Worm (Caenorhabditis elegans) whole organism, L4 larva: Measurements from ENCODE around the gene irld-36.
"Not testable (repeated sequence)": the region's sequence is repeated elsewhere in the genome, so short reads cannot be mapped to it uniquely, and the experiment has no call there.

Source experiments
- F49E8.2 ChIP-seq: sonication (generic microtip); optimal IDR thresholded peaks from 2 replicates; lab custom pipeline; 2016; ENCODE audit warnings: missing compliant biosample characterization, mild to moderate bottlenecking, missing genetic modification characterization, borderline replicate concordance
- ZK337.2 ChIP-seq: fragments of 200-800 bp; sonication (Bioruptor generic); IDR thresholded peaks from 2 replicates; pipeline ENCODE4 v1.3.6; 2022; ENCODE audit warnings: missing genetic modification reagents, missing genetic modification characterization, missing compliant biosample characterization
- ZK546.5 ChIP-seq, 2 experiments: sonication (generic microtip); optimal IDR thresholded peaks; 2 replicates each; lab custom pipeline; 2017; ENCODE audit warnings: missing biosample characterization in 2 of 2, missing genetic modification characterization in 2 of 2
- aha-1 ChIP-seq: fragments of 150-350 bp; peaks from one replicate; lab custom pipeline; 2014; ENCODE audit warnings: missing biosample characterization, missing genetic modification characterization
- ama-1 ChIP-seq: fragments of 150-350 bp; optimal IDR thresholded peaks from 2 replicates; lab custom pipeline; 2014; ENCODE audit warnings: inconsistent platforms, mixed read lengths
- cey-2 ChIP-seq: sonication (generic microtip); optimal IDR thresholded peaks from 3 replicates; lab custom pipeline; 2017; ENCODE audit warnings: missing genetic modification characterization, mild to moderate bottlenecking, missing compliant biosample characterization, antibody characterized with exemption, borderline replicate concordance; ENCODE audit not compliant: insufficient read depth
- daf-12 ChIP-seq: fragments of 150-350 bp; optimal IDR thresholded peaks from 2 replicates; lab custom pipeline; 2014; ENCODE audit warnings: missing biosample characterization, missing genetic modification reagents, missing genetic modification characterization
- dmd-6 ChIP-seq: fragments of 200-800 bp; sonication (Bioruptor generic); IDR thresholded peaks from 2 replicates; pipeline ENCODE4 v1.3.6; 2022; ENCODE audit warnings: missing genetic modification reagents, missing genetic modification characterization, missing compliant biosample characterization
- dmd-8 ChIP-seq: fragments of 200-800 bp; sonication (Bioruptor generic); IDR thresholded peaks from 2 replicates; pipeline ENCODE4 v1.3.6; 2022; ENCODE audit warnings: missing genetic modification characterization, missing compliant biosample characterization
- dmd-9 ChIP-seq: fragments of 200-800 bp; sonication (Bioruptor generic); IDR thresholded peaks from 2 replicates; pipeline ENCODE4 v1.3.6; 2022; ENCODE audit warnings: missing genetic modification reagents, missing genetic modification characterization, missing compliant biosample characterization
- fkh-10 ChIP-seq: fragments of 150-350 bp; optimal IDR thresholded peaks from 2 replicates; lab custom pipeline; 2014; ENCODE audit warnings: missing biosample characterization, missing genetic modification reagents, missing genetic modification characterization
- gei-8 ChIP-seq: fragments of 200-800 bp; sonication (Bioruptor generic); optimal IDR thresholded peaks from 2 replicates; lab custom pipeline; 2018; ENCODE audit warnings: mild to moderate bottlenecking, missing genetic modification characterization, missing compliant biosample characterization
- lin-39 ChIP-seq: fragments of 150-350 bp; optimal IDR thresholded peaks from 2 replicates; lab custom pipeline; 2014; ENCODE audit warnings: missing biosample characterization, missing genetic modification reagents, missing genetic modification characterization
- madf-9 ChIP-seq: fragments of 200-800 bp; sonication (Bioruptor generic); conservative IDR thresholded peaks from 2 replicates; pipeline ENCODE4 v1.3.6; 2022; ENCODE audit warnings: missing genetic modification reagents, missing genetic modification characterization, missing compliant biosample characterization
- mdl-1 ChIP-seq, 2 experiments: fragments of 150-350 bp in 1 of 2; sonication (generic microtip) in 1 of 2; optimal IDR thresholded peaks; 2 replicates each; lab custom pipeline; 2014 to 2017; ENCODE audit warnings: missing biosample characterization in 2 of 2, missing genetic modification characterization in 2 of 2
- mep-1 ChIP-seq: fragments of 150-350 bp; sonication (generic microtip); optimal IDR thresholded peaks from 3 replicates; lab custom pipeline; 2014; ENCODE audit warnings: missing biosample characterization, missing genetic modification characterization
- nhr-102 ChIP-seq: sonication (generic microtip); optimal IDR thresholded peaks from 2 replicates; lab custom pipeline; 2016; ENCODE audit warnings: mild to moderate bottlenecking, missing genetic modification characterization, moderate library complexity, missing compliant biosample characterization
- nhr-25 ChIP-seq: sonication (generic microtip); optimal IDR thresholded peaks from 2 replicates; lab custom pipeline; 2017; ENCODE audit warnings: missing genetic modification characterization, mild to moderate bottlenecking, missing compliant biosample characterization, antibody characterized with exemption, moderate library complexity, borderline replicate concordance; ENCODE audit not compliant: insufficient read depth
- nhr-28 ChIP-seq: fragments of 150-350 bp; optimal IDR thresholded peaks from 2 replicates; lab custom pipeline; 2014; ENCODE audit warnings: missing biosample characterization, missing genetic modification characterization
- nhr-77 ChIP-seq: fragments of 150-350 bp; optimal IDR thresholded peaks from 2 replicates; lab custom pipeline; 2014; ENCODE audit warnings: missing biosample characterization, missing genetic modification characterization
- pha-4 ChIP-seq, 2 experiments: fragments of 150-350 bp in 1 of 2; fragments of 200-800 bp in 1 of 2; sonication (Bioruptor generic) in 1 of 2; IDR thresholded peaks in 1 of 2; optimal IDR thresholded peaks in 1 of 2; 2 replicates each; pipeline versions ENCODE4 v1.3.6 to Lab custom; 2014 to 2022; ENCODE audit warnings: missing genetic modification characterization in 2 of 2, missing genetic modification reagents in 2 of 2, missing biosample characterization in 1 of 2, missing compliant biosample characterization in 1 of 2
- php-3 ChIP-seq: fragments of 200-800 bp; sonication (Bioruptor generic); IDR thresholded peaks from 2 replicates; pipeline ENCODE4 v1.3.6; 2022; ENCODE audit warnings: missing genetic modification reagents, missing genetic modification characterization, missing compliant biosample characterization
- pqm-1 ChIP-seq: sonication (generic microtip); optimal IDR thresholded peaks from 2 replicates; lab custom pipeline; 2017; ENCODE audit warnings: missing biosample characterization, missing genetic modification characterization
- sdz-12 ChIP-seq: fragments of 200-800 bp; sonication (Bioruptor generic); optimal IDR thresholded peaks from 2 replicates; lab custom pipeline; 2018; ENCODE audit warnings: mild to moderate bottlenecking, missing genetic modification characterization, missing compliant biosample characterization
- set-16 ChIP-seq: fragments of 200-800 bp; sonication (Bioruptor generic); IDR thresholded peaks from 2 replicates; pipeline ENCODE4 v1.3.6; 2022; ENCODE audit warnings: missing genetic modification reagents, missing genetic modification characterization, missing compliant biosample characterization
- skn-1 ChIP-seq: fragments of 150-350 bp; optimal IDR thresholded peaks from 2 replicates; lab custom pipeline; 2014; ENCODE audit warnings: missing biosample characterization, missing genetic modification characterization
- snpc-1.2 ChIP-seq: fragments of 200-800 bp; sonication (Bioruptor generic); IDR thresholded peaks from 2 replicates; pipeline ENCODE4 v1.3.6; 2022; ENCODE audit warnings: missing genetic modification reagents, missing genetic modification characterization, missing compliant biosample characterization
- snpc-4 ChIP-seq: fragments of 150-350 bp; optimal IDR thresholded peaks from 2 replicates; lab custom pipeline; 2014; ENCODE audit warnings: missing biosample characterization, missing genetic modification characterization
- ztf-7 ChIP-seq: fragments of 150-350 bp; optimal IDR thresholded peaks from 2 replicates; lab custom pipeline; 2014; ENCODE audit warnings: missing biosample characterization, missing genetic modification characterization

The irld-36 gene

DNA sequence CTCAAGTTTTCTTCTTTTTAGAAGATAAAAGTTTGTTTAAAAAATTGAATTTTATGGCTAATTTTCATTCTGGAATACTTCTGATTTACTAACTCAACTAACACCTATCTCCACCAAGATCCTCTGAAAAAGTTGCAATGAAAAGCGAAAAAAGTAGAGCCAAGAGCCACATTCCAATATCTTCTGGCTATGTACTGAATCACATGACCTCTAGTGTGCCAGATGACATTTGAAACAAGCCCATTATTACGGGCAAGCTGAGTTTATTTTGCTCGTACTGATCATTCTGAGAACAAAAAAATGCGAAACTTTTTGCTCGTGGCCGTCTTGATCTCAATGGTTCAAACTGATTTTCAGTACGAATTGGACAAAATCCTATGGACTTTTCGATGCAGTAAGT is at the start of gene irld-36:
Gene irld-36 (plus strand): TSS at position 301 of the 400 bp plus-strand sequence.
- no peak for TF ChIP-seq ztf-7 (tag; lab: Kevin White, UChicago)
- TF ChIP-seq set-16 (GFP tag; lab: Robert Waterston, UW) = no peak
- no peak for TF ChIP-seq nhr-25 (tag; lab: Kevin White, UChicago)
- TF ChIP-seq ZK546.5 (tag; optimal IDR thresholded peaks at IDR 0.05; lab: Kevin White, UChicago) = no peak
- TF ChIP-seq nhr-28 (tag; lab: Kevin White, UChicago) = no peak
- no peak for TF ChIP-seq dmd-8
- no peak for TF ChIP-seq ama-1 (lab: Kevin White, UChicago)

DNA sequence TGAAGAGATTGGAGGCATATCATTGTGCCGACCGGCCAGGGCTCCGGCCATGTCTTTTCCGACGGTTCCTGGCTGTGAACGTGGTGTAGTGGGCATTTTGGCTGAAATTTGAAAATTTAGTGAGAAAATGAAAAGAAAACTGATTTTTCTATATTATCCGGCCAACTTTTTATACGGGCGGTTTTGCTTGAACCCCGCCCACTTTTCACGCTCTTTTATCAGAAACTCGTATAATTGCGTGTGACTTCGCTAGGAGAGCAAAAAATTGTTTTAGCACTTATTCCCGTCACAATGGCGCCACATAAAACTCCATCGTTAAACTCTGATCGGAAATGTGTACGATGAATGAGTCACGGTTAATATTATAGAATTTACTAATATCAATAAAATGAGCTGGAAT is 47.0 kb upstream of the irld-36 start, which contains the start of gene C08E3.13:
Gene C08E3.13 (minus strand): TSS at position 101 of the 400 bp plus-strand sequence.
- not testable (repeated sequence) for TF ChIP-seq madf-9 (GFP tag; lab: Robert Waterston, UW); dmd-9 (GFP tag; lab: Robert Waterston, UW); snpc-1.2

DNA sequence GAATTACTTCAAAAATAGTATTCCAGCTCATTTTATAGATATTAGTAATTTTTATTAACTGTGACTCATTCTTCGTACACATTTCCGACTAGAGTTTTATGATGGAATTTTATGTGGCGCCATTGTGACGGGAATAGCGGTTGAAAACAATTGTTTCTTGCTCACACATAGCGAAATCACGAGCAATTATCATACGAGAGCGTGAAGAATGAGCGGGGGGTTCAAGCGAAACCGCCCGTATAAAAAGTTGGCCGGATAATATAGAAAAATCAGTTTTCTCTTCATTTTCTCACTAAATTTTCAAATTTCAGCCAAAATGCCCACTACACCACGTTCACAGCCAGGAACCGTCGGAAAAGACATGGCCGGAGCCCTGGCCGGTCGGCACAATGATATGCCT is 45.7 kb upstream of the irld-36 start, which contains the start of gene C08E3.1:
Gene C08E3.1 (plus strand): TSS at position 301 of the 400 bp plus-strand sequence.
- not testable (repeated sequence) for TF ChIP-seq dmd-8; pqm-1 (tag; lab: Kevin White, UChicago); fkh-10 (GFP tag; lab: Kevin White, UChicago)
- TF ChIP-seq, all 104 proteins: peak for 0; not testable (repeated sequence) for 104

DNA sequence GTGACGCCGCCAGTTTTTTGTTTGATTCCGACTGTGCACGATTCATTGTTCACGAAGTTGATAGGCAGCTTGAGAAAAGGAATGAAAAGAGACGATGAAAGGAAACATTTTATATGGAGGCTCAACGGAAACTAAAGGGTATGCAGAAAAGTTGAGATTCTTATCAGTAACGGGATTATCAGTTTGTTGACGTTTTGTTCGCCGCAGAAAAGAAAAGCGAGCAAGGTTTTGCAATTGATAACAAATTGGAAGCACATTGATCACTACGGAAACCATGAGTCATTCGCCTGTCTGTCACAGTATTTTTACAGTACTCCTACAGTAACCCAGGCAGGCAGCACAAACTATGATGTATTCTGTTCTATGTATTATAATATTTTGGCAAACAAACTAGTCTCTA is 43.2 kb upstream of the irld-36 start:
- TF ChIP-seq F49E8.2 (tag; lab: Kevin White, UChicago) (no peak), mep-1 (tag; lab: Kevin White, UChicago) (no peak), pha-4 (GFP tag; IDR thresholded peaks at IDR 0.05; lab: Robert Waterston, UW) (no peak), pha-4 (tag; optimal IDR thresholded peaks at IDR 0.05; lab: Kevin White, UChicago) (no peak), dmd-6 (GFP tag; lab: Robert Waterston, UW) (peak; percentile 52; the same call in 1 of the 2 replicates), aha-1 (tag; lab: Kevin White, UChicago) (peak; percentile 46), nhr-28 (tag; lab: Kevin White, UChicago) (peak; percentile 4)

DNA sequence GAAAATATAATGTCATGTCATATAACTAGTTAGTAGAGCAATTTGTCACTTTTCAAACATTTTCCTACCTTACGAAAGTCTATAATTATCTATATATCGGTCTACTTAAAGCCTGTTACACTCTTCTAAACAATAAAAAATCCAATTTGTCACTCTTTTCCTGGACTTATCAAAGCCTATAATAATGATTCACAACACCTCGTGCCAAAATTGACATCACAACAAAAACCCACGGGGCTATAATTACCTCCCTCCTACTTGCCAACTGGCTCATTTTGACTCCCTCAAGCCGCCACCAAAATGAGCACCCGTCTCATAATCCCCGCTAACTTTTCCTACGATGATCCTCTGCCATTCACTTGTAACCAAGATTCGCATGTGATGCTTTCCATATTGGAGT is 42.8 kb upstream of the irld-36 start, which contains the start of gene srg-20:
Gene srg-20 (plus strand): TSS at position 301 of the 400 bp plus-strand sequence.
- not testable (repeated sequence) for TF ChIP-seq php-3 (GFP tag; lab: Robert Waterston, UW); skn-1 (tag; lab: Kevin White, UChicago); snpc-4 (tag; lab: Kevin White, UChicago)

DNA sequence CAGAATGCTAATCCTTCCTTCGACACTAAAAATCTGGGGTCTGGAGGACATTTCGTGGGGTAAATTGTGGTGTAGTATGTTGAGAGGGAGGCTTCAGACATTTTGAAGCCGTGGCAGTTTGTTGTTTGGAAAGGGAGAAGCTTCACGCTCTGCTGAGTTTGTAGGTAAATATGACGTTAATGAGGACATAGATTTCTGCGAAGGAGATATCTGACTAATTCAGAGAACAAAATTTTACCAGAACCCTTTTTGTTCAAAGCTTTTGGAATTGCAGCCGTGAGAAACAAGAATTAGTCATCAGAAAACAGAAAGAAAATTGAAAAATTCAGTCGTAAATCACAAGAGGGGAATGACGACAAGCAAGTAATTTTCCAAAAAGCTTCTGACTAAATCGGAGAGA is 38.7 kb upstream of the irld-36 start, which contains the start of gene srh-72:
Gene srh-72 (minus strand): TSS at position 101 of the 400 bp plus-strand sequence.
- no peak for TF ChIP-seq sdz-12 (GFP tag; lab: Kevin White, UChicago)
- TF ChIP-seq ZK337.2 (GFP tag; lab: Robert Waterston, UW) = no peak
- no peak for TF ChIP-seq dmd-8
- no peak for TF ChIP-seq mdl-1 (tag; optimal IDR thresholded peaks at IDR 0.05; lab: Kevin White, UChicago)
- TF ChIP-seq gei-8 = no peak
- no peak for TF ChIP-seq nhr-102 (tag; lab: Kevin White, UChicago)
- TF ChIP-seq daf-12 (tag; lab: Kevin White, UChicago) = no peak
- no peak for TF ChIP-seq lin-39 (tag; lab: Kevin White, UChicago)
- no peak for TF ChIP-seq cey-2 (tag; lab: Kevin White, UChicago)
- TF ChIP-seq nhr-25 (tag; lab: Kevin White, UChicago) = no peak
- TF ChIP-seq nhr-77 (tag; lab: Kevin White, UChicago) = no peak
